Fruit fly (Drosophila melanogaster): ENCODE measurements around the gene CG31142.

The CG31142 gene

DNA sequence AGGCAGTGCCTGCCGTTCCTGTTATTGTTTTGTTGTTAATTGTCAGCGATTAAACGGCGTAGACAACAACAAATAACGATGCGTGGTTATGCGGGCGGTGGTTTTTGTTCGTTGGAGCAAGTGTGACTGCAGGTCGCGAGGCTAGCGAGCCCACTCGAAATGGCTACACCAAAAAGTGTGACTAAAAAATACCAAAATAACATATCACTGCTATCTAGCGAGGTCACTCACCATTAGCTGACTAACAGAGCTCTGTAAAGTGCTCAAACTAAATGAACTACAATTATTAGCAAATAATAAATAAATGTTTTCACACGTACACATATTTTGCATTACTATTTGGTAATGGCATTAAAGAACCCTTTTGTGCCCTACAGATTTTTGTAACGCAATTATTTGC, 39.1 kb upstream of the CG31142 start, which contains the start of gene Pli (continued):
- TF ChIP-seq Dref (GFP tag; IDR thresholded peaks at IDR 0.05): no peak
- TF ChIP-seq CG17829 (tag; optimal IDR thresholded peaks at IDR 0.05): peak; percentile 31
- TF ChIP-seq CG31224 (GFP tag; IDR thresholded peaks at IDR 0.05): no peak
- TF ChIP-seq CG11456 (GFP tag; IDR thresholded peaks at IDR 0.05): no peak
- no peak for TF ChIP-seq wdn (GFP tag; IDR thresholded peaks at IDR 0.05)
- TF ChIP-seq wor (GFP tag; IDR thresholded peaks at IDR 0.05): no peak
- peak; percentile 42 for TF ChIP-seq abd-A (tag; optimal IDR thresholded peaks at IDR 0.05)
- no peak for TF ChIP-seq Gug (GFP tag; IDR thresholded peaks at IDR 0.05)
- peak; percentile 2 for TF ChIP-seq NfI (GFP tag; optimal IDR thresholded peaks at IDR 0.05)
- TF ChIP-seq H2.0 (GFP tag; IDR thresholded peaks at IDR 0.05): no peak
- TF ChIP-seq cwo (GFP tag; optimal IDR thresholded peaks at IDR 0.05): no peak
- peak; percentile 5 for TF ChIP-seq CG3163 (GFP tag; optimal IDR thresholded peaks at IDR 0.05)
- TF ChIP-seq phol (tag; optimal IDR thresholded peaks at IDR 0.05): peak; percentile 64
- TF ChIP-seq CG18619 (GFP tag; optimal IDR thresholded peaks at IDR 0.05): no peak
- TF ChIP-seq Max (GFP tag; optimal IDR thresholded peaks at IDR 0.05): no peak
- TF ChIP-seq CG5180 (GFP tag; optimal IDR thresholded peaks at IDR 0.05): no peak
- TF ChIP-seq Hr39 (optimal IDR thresholded peaks at IDR 0.05): no peak
- peak; percentile 46 for TF ChIP-seq CG33213 (GFP tag; optimal IDR thresholded peaks at IDR 0.05)
- TF ChIP-seq en (GFP tag; optimal IDR thresholded peaks at IDR 0.05): no peak
- TF ChIP-seq HmgD (GFP tag; optimal IDR thresholded peaks at IDR 0.05): peak; percentile 22
- TF ChIP-seq CG10431 (GFP tag; optimal IDR thresholded peaks at IDR 0.05): no peak
- no peak for TF ChIP-seq CG15696 (tag; optimal IDR thresholded peaks at IDR 0.05)
- peak; percentile 9 for TF ChIP-seq CG4424 (GFP tag; optimal IDR thresholded peaks at IDR 0.05)
- TF ChIP-seq az2 (GFP tag; optimal IDR thresholded peaks at IDR 0.05): no peak
- peak; percentile 75 for TF ChIP-seq trem (tag; optimal IDR thresholded peaks at IDR 0.05)
- TF ChIP-seq CG10959 (GFP tag; IDR thresholded peaks at IDR 0.05): no peak
- no peak for TF ChIP-seq ro (GFP tag; IDR thresholded peaks at IDR 0.05)
- TF ChIP-seq Sox100B (GFP tag; optimal IDR thresholded peaks at IDR 0.05): no peak
- TF ChIP-seq tio (GFP tag; optimal IDR thresholded peaks at IDR 0.05): no peak
- no peak for TF ChIP-seq ab (GFP tag; optimal IDR thresholded peaks at IDR 0.05)
- TF ChIP-seq HLH4C (GFP tag; IDR thresholded peaks at IDR 0.05; ENCODE audit: partially characterized antibody): no peak
- peak; percentile 67 for TF ChIP-seq HLHmδ (GFP tag; optimal IDR thresholded peaks at IDR 0.05)
- TF ChIP-seq CG3726 (GFP tag; IDR thresholded peaks at IDR 0.05): no peak
- no peak for TF ChIP-seq zen2 (GFP tag; IDR thresholded peaks at IDR 0.05; ENCODE audit: partially characterized antibody)
- TF ChIP-seq Mes4 (GFP tag; optimal IDR thresholded peaks at IDR 0.05): no peak
- TF ChIP-seq Myb (GFP tag; optimal IDR thresholded peaks at IDR 0.05): peak; percentile 59
- TF ChIP-seq Ptx1 (GFP tag; IDR thresholded peaks at IDR 0.05): no peak
- TF ChIP-seq Dad (GFP tag; optimal IDR thresholded peaks at IDR 0.05): peak; percentile 12
- TF ChIP-seq tin (GFP tag; optimal IDR thresholded peaks at IDR 0.05): no peak
- no peak for TF ChIP-seq jumu (GFP tag; optimal IDR thresholded peaks at IDR 0.05)
- TF ChIP-seq luna (GFP tag; optimal IDR thresholded peaks at IDR 0.05): no peak
- TF ChIP-seq CG9932 (GFP tag; IDR thresholded peaks at IDR 0.05): no peak
- TF ChIP-seq D (optimal IDR thresholded peaks at IDR 0.05): no peak
- TF ChIP-seq D (GFP tag; optimal IDR thresholded peaks at IDR 0.05): no peak
- TF ChIP-seq CG33557 (GFP tag; optimal IDR thresholded peaks at IDR 0.05): peak; percentile 2
- TF ChIP-seq CG5245 (GFP tag; optimal IDR thresholded peaks at IDR 0.05): no peak
- peak; percentile 7 for TF ChIP-seq CG17385 (GFP tag; optimal IDR thresholded peaks at IDR 0.05)
- no peak for TF ChIP-seq NK7.1 (GFP tag; optimal IDR thresholded peaks at IDR 0.05)
- no peak for TF ChIP-seq Meics (GFP tag; optimal IDR thresholded peaks at IDR 0.05)
- peak; percentile 21 for TF ChIP-seq unpg (GFP tag; optimal IDR thresholded peaks at IDR 0.05)
- TF ChIP-seq Oaz (GFP tag; IDR thresholded peaks at IDR 0.05): no peak
- TF ChIP-seq Bdp1 (GFP tag; optimal IDR thresholded peaks at IDR 0.05): no peak
- TF ChIP-seq CG7556 (GFP tag; optimal IDR thresholded peaks at IDR 0.05): no peak

Measured in whole organism, embryonic.